Fruit fly (Drosophila melanogaster) whole organism, prepupa: ENCODE results near the gene CG3348.
A peak's percentile ranks its signal among the peaks of the same experiment; 100 is the strongest.

Source experiments
- CG10669 ChIP-seq: fragments of 200-800 bp; sonication (Bioruptor generic); optimal IDR thresholded peaks from 3 replicates; lab custom pipeline; 2018; ENCODE audit warnings: missing biosample characterization, mild to moderate bottlenecking, missing genetic modification characterization, moderate library complexity
- Ets96B ChIP-seq: fragments of 200-800 bp; optimal IDR thresholded peaks from 2 replicates; lab custom pipeline; 2019; ENCODE audit warnings: missing biosample characterization, mild to moderate bottlenecking, missing genetic modification characterization, moderate library complexity
- Hr39 ChIP-seq: fragments of 200-800 bp; sonication (Bioruptor generic); optimal IDR thresholded peaks from 2 replicates; lab custom pipeline; 2016; ENCODE audit warnings: missing biosample characterization, missing genetic modification characterization
- cyc ChIP-seq: fragments of 200-800 bp; sonication (Bioruptor generic); optimal IDR thresholded peaks from 3 replicates; lab custom pipeline; 2016; ENCODE audit warnings: missing biosample characterization, missing genetic modification characterization
- svp ChIP-seq: fragments of 200-800 bp; sonication (Bioruptor generic); peaks from one replicate; lab custom pipeline; 2016; ENCODE audit warnings: missing biosample characterization, missing genetic modification characterization

- TF ChIP-seq cyc (GFP tag; lab: Kevin White, UChicago): no peak
- TF ChIP-seq svp (GFP tag; lab: Kevin White, UChicago): peak; percentile 98
- no peak for TF ChIP-seq CG10669
- TF ChIP-seq Hr39 (GFP tag; lab: Kevin White, UChicago): no peak
- TF ChIP-seq Ets96B (tag; lab: Kevin White, UChicago): no peak
Observed at dm6 chr3R:27270379-27271266, 21.4 kb downstream of the CG3348 start.
